Fruit fly (Drosophila melanogaster) whole organism, embryonic: ENCODE measurements around the gene CG8668.

Source experiments
- CG17912 ChIP-seq: fragments of 200-800 bp; sonication (Bioruptor generic); optimal IDR thresholded peaks from 2 replicates; lab custom pipeline; 2018; ENCODE audit warnings: missing biosample characterization, mild to moderate bottlenecking, missing genetic modification characterization
- E2f1 ChIP-seq: fragments of 200-800 bp; sonication (Bioruptor generic); IDR thresholded peaks from 2 replicates; pipeline ENCODE4 v1.3.6; 2022; ENCODE audit warnings: missing biosample characterization, missing genetic modification characterization
- Hand ChIP-seq: fragments of 200-800 bp; sonication (Bioruptor generic); optimal IDR thresholded peaks from 2 replicates; lab custom pipeline; 2017; ENCODE audit warnings: mild to moderate bottlenecking, missing biosample characterization, missing genetic modification reagents, missing genetic modification characterization
- Mes4 ChIP-seq: fragments of 200-800 bp; sonication (Bioruptor generic); optimal IDR thresholded peaks from 2 replicates; lab custom pipeline; 2016; ENCODE audit warnings: missing biosample characterization, missing genetic modification characterization
- Nf-YB ChIP-seq: fragments of 200-800 bp; sonication (Bioruptor generic); optimal IDR thresholded peaks from 3 replicates; lab custom pipeline; 2019; ENCODE audit warnings: missing biosample characterization, mild to moderate bottlenecking, missing genetic modification characterization, moderate library complexity
- Sox100B ChIP-seq: fragments of 200-800 bp; sonication (Bioruptor generic); optimal IDR thresholded peaks from 3 replicates; lab custom pipeline; 2018; ENCODE audit warnings: missing biosample characterization, mild to moderate bottlenecking, missing genetic modification characterization
- dimm ChIP-seq: fragments of 200-800 bp; sonication (Bioruptor generic); IDR thresholded peaks from 2 replicates; pipeline ENCODE4 v1.3.6; 2022; ENCODE audit warnings: missing biosample characterization, missing genetic modification characterization
- pb ChIP-seq: fragments of 200-800 bp; sonication (Bioruptor generic); optimal IDR thresholded peaks from 3 replicates; lab custom pipeline; 2016; ENCODE audit warnings: missing biosample characterization, missing genetic modification characterization
- twi ChIP-seq: fragments of 200-800 bp; optimal IDR thresholded peaks from 2 replicates; lab custom pipeline; 2019; ENCODE audit warnings: missing biosample characterization, mild to moderate bottlenecking, missing genetic modification characterization, moderate library complexity

- no peak for TF ChIP-seq CG17912 (GFP tag; lab: Kevin White, UChicago)
- no peak for TF ChIP-seq dimm (GFP tag; lab: Robert Waterston, UW)
- TF ChIP-seq Sox100B (GFP tag; lab: Kevin White, UChicago): no peak
- no peak for TF ChIP-seq Nf-YB (GFP tag; lab: Kevin White, UChicago)
- no peak for TF ChIP-seq Mes4 (GFP tag; lab: Kevin White, UChicago)
- no peak for TF ChIP-seq E2f1 (GFP tag; lab: Robert Waterston, UW)
- no peak for TF ChIP-seq twi (tag; lab: Kevin White, UChicago)
- no peak for TF ChIP-seq pb (GFP tag; lab: Kevin White, UChicago)
- no peak for TF ChIP-seq Hand (GFP tag; lab: Kevin White, UChicago)
Measured at dm6 chr2L:8110549-8111438, 16.0 kb upstream of the CG8668 start.
